Fruit fly (Drosophila melanogaster): ENCODE measurements around the gene CG15564.

CG15564 gene

DNA sequence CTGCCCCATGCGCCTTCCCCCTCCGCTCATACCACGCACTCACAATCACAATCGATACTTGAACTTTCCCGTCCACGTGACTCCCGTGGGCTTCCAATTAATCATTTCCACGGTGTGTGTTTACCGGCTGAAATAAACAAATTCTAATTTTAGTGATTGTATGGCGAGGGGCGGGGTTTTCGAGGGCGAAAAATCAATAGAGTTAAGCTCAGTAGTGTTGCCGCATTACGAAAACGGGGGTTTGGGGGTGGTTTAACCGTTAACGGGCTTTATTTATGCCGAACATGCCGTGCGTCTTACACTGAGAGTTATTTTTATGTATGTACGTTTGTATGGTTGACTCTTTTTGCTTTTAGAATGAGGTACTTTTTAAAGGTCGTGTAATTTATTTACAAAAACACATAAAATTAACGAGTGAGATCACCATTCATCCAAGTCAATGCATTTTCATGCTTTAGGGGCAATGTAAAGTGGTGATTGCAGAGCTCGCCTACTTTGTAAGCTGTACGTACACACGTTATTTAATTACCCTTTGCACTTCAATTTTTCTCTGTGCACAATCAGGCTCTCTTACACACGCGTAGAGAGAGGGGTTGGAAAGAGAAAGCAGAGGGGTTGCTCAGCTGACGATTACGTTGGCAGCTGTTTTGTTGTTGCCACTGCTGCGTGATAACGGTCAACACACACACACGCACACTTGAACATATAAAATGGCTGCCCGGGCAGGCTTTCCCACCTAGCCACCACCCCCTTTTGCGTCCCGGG, 12.9 kb downstream of the CG15564 start:
- no peak for TF ChIP-seq rn (GFP tag; IDR thresholded peaks at IDR 0.05)
- TF ChIP-seq Pif1A (GFP tag; optimal IDR thresholded peaks at IDR 0.05), result peak; percentile 59
- TF ChIP-seq CG34367 (tag; optimal IDR thresholded peaks at IDR 0.05), result peak; percentile 67
- TF ChIP-seq CG14655 (GFP tag; optimal IDR thresholded peaks at IDR 0.05), result peak; percentile 54
- TF ChIP-seq CG8301 (tag; optimal IDR thresholded peaks at IDR 0.05), result peak; percentile 51
- TF ChIP-seq CG9948 (tag; optimal IDR thresholded peaks at IDR 0.05), result peak; percentile 56
- TF ChIP-seq CG8159 (tag; optimal IDR thresholded peaks at IDR 0.05), result peak; percentile 72
- peak; percentile 60 for TF ChIP-seq Snoo (tag; optimal IDR thresholded peaks at IDR 0.05)
- TF ChIP-seq EcR (GFP tag; optimal IDR thresholded peaks at IDR 0.05), result no peak
- no peak for TF ChIP-seq CG10348 (GFP tag; IDR thresholded peaks at IDR 0.05)
- no peak for TF ChIP-seq CG4496 (GFP tag; IDR thresholded peaks at IDR 0.05)
- peak; percentile 48 for TF ChIP-seq CG17806 (tag; optimal IDR thresholded peaks at IDR 0.05)
- peak; percentile 62 for TF ChIP-seq CG15710 (tag; optimal IDR thresholded peaks at IDR 0.05)

- TF ChIP-seq CG8301 (tag; optimal IDR thresholded peaks at IDR 0.05), result peak; percentile 71
- no peak for TF ChIP-seq CG10348 (GFP tag; IDR thresholded peaks at IDR 0.05)
- no peak for TF ChIP-seq CG12605 (GFP tag; IDR thresholded peaks at IDR 0.05)
- peak; percentile 60 for TF ChIP-seq Snoo (tag; optimal IDR thresholded peaks at IDR 0.05)
- TF ChIP-seq fd96Ca (GFP tag; IDR thresholded peaks at IDR 0.05), result no peak
- peak; percentile 71 for TF ChIP-seq Pif1B (GFP tag; optimal IDR thresholded peaks at IDR 0.05)
- TF ChIP-seq CG15710 (tag; optimal IDR thresholded peaks at IDR 0.05), result peak; percentile 72
- TF ChIP-seq CG34367 (tag; optimal IDR thresholded peaks at IDR 0.05), result peak; percentile 79
- TF ChIP-seq CG17806 (tag; optimal IDR thresholded peaks at IDR 0.05), result peak; percentile 16
- TF ChIP-seq EcR (GFP tag; optimal IDR thresholded peaks at IDR 0.05), result peak; percentile 88
- TF ChIP-seq CG9948 (tag; optimal IDR thresholded peaks at IDR 0.05), result peak; percentile 57
- no peak for TF ChIP-seq CG32121 (GFP tag; IDR thresholded peaks at IDR 0.05)
- peak; percentile 85 for TF ChIP-seq CG14655 (GFP tag; optimal IDR thresholded peaks at IDR 0.05)
- peak; percentile 58 for TF ChIP-seq CG8159 (tag; optimal IDR thresholded peaks at IDR 0.05)
- TF ChIP-seq CG13204 (GFP tag; optimal IDR thresholded peaks at IDR 0.05), result peak; percentile 90
- TF ChIP-seq Pif1A (GFP tag; optimal IDR thresholded peaks at IDR 0.05), result peak; percentile 61
- no peak for TF ChIP-seq rn (GFP tag; IDR thresholded peaks at IDR 0.05)
- no peak for TF ChIP-seq CG4496 (GFP tag; IDR thresholded peaks at IDR 0.05)
- no peak for TF ChIP-seq D1 (tag; optimal IDR thresholded peaks at IDR 0.05)
- peak; percentile 90 for TF ChIP-seq gl (tag; optimal IDR thresholded peaks at IDR 0.05)
- no peak for TF ChIP-seq Ets98B (GFP tag; IDR thresholded peaks at IDR 0.05)
Measured at dm6 chr3R:31221337-31222047, 13.7 kb downstream of the CG15564 start.

DNA sequence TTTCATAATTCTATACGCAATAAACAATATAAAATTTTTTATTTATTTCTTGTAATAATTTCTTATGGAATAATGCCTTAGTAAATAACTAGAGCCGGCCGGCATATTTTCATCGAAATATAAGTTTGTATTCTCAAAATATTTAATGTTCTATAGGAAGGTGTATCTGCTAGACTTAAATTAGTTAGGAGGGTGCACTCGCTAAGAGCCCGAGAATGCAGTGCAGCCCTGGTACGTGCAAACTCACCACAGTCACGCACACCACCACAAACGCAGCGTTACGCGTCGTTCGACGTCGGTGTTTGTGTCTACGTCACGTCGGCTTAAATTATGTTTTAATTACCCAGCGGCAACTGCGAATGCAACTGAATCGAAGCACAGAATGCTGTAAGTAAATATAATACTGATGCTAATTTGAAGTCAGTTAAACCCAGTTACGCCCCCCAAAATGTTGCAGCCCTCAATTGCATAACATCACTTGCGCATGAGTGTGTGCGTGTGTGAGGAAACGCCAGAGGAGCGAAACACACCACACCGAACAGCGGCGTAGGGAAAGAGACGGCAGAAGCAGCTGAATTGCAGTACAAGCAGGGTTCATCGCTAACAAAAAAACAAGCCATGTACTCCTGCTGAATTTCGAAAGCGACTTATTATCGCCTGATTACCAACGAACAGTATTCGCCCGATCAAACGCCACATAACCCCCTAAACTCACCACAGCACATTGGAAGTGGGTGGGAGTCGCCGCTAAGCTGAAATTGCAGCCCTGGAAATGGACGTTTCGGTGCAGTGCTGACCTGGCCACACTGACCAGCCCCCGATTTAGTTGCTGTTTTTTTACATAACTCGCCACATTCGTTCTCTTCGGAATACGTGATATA, 14.5 kb downstream of the CG15564 start, which contains the start of gene CG12054:
TSS of gene CG12054 (plus strand) at position 247 of the 881 bp plus-strand sequence.
- TF ChIP-seq CG13204 (GFP tag; optimal IDR thresholded peaks at IDR 0.05) (no peak), CG8301 (tag; optimal IDR thresholded peaks at IDR 0.05) (no peak), Snoo (tag; optimal IDR thresholded peaks at IDR 0.05) (no peak), CG17806 (tag; optimal IDR thresholded peaks at IDR 0.05) (no peak), fd96Ca (GFP tag; IDR thresholded peaks at IDR 0.05) (no peak), rn (GFP tag; IDR thresholded peaks at IDR 0.05) (no peak), CG34367 (tag; optimal IDR thresholded peaks at IDR 0.05) (no peak), CG15710 (tag; optimal IDR thresholded peaks at IDR 0.05) (no peak), Pif1A (GFP tag; optimal IDR thresholded peaks at IDR 0.05) (no peak), D1 (tag; optimal IDR thresholded peaks at IDR 0.05) (no peak), Pif1B (GFP tag; optimal IDR thresholded peaks at IDR 0.05) (no peak), CG32121 (GFP tag; IDR thresholded peaks at IDR 0.05) (no peak), CG12605 (GFP tag; IDR thresholded peaks at IDR 0.05) (no peak), CG9948 (tag; optimal IDR thresholded peaks at IDR 0.05) (no peak), gl (tag; optimal IDR thresholded peaks at IDR 0.05) (no peak), CG14655 (GFP tag; optimal IDR thresholded peaks at IDR 0.05) (no peak), CG8159 (tag; optimal IDR thresholded peaks at IDR 0.05) (no peak), Ets98B (GFP tag; IDR thresholded peaks at IDR 0.05) (no peak), EcR (GFP tag; optimal IDR thresholded peaks at IDR 0.05) (no peak)

dm6 chr3R:31218997-31219992, 15.9 kb downstream of the CG15564 start, which contains the start of gene ATPsynC:
ATPsynC (minus strand) TSS chr3R:31219630.
- TF ChIP-seq Pif1B (GFP tag; optimal IDR thresholded peaks at IDR 0.05) (no peak), rn (GFP tag; IDR thresholded peaks at IDR 0.05) (no peak), CG34367 (tag; optimal IDR thresholded peaks at IDR 0.05) (no peak), CG10348 (GFP tag; IDR thresholded peaks at IDR 0.05) (no peak), CG8301 (tag; optimal IDR thresholded peaks at IDR 0.05) (no peak), Ets98B (GFP tag; IDR thresholded peaks at IDR 0.05) (no peak), gl (tag; optimal IDR thresholded peaks at IDR 0.05) (no peak), fd96Ca (GFP tag; IDR thresholded peaks at IDR 0.05) (no peak), CG8159 (tag; optimal IDR thresholded peaks at IDR 0.05) (peak; percentile 11), CG12605 (GFP tag; IDR thresholded peaks at IDR 0.05) (no peak), CG13204 (GFP tag; optimal IDR thresholded peaks at IDR 0.05) (no peak), Snoo (tag; optimal IDR thresholded peaks at IDR 0.05) (peak; percentile 28), CG15710 (tag; optimal IDR thresholded peaks at IDR 0.05) (no peak), CG4496 (GFP tag; IDR thresholded peaks at IDR 0.05) (no peak), Pif1A (GFP tag; optimal IDR thresholded peaks at IDR 0.05) (no peak), CG32121 (GFP tag; IDR thresholded peaks at IDR 0.05) (no peak), CG14655 (GFP tag; optimal IDR thresholded peaks at IDR 0.05) (no peak), D1 (tag; optimal IDR thresholded peaks at IDR 0.05) (no peak), CG17806 (tag; optimal IDR thresholded peaks at IDR 0.05) (peak; percentile 10), EcR (GFP tag; optimal IDR thresholded peaks at IDR 0.05) (peak; percentile 60), CG9948 (tag; optimal IDR thresholded peaks at IDR 0.05) (no peak)

Data from whole organism, pupa.